Fruit fly (Drosophila melanogaster) whole organism, embryonic: ENCODE data around the gene CG42814.

Source experiments
- ATbp ChIP-seq: fragments of 200-800 bp; sonication (Bioruptor generic); optimal IDR thresholded peaks from 2 replicates; lab custom pipeline; 2017; ENCODE audit warnings: missing biosample characterization, mild to moderate bottlenecking, missing genetic modification characterization, missing genetic modification reagents
- Antp ChIP-seq: fragments of 200-800 bp; sonication (Bioruptor generic); optimal IDR thresholded peaks from 3 replicates; lab custom pipeline; 2016; ENCODE audit warnings: missing biosample characterization, missing genetic modification characterization
- Atf-2 ChIP-seq: fragments of 200-800 bp; sonication (Bioruptor generic); optimal IDR thresholded peaks from 2 replicates; lab custom pipeline; 2016; ENCODE audit warnings: missing biosample characterization, missing genetic modification characterization
- Atf6 ChIP-seq: fragments of 200-800 bp; sonication (Bioruptor generic); IDR thresholded peaks from 2 replicates; pipeline ENCODE4 v1.3.6; 2022; ENCODE audit warnings: missing biosample characterization, missing genetic modification characterization
- Awh ChIP-seq: fragments of 200-800 bp; sonication (Bioruptor generic); IDR thresholded peaks from 2 replicates; pipeline ENCODE4, ENCODE4 v1.3.6; 2022; ENCODE audit warnings: missing biosample characterization, missing genetic modification characterization
- Bdp1 ChIP-seq: fragments of 200-800 bp; sonication (Bioruptor generic); optimal IDR thresholded peaks from 3 replicates; lab custom pipeline; 2016; ENCODE audit warnings: missing biosample characterization, missing genetic modification characterization
- BtbVII ChIP-seq: fragments of 200-800 bp; sonication (Bioruptor generic); optimal IDR thresholded peaks from 3 replicates; lab custom pipeline; 2017; ENCODE audit warnings: missing biosample characterization, mild to moderate bottlenecking, missing genetic modification characterization
- CG10321 ChIP-seq: fragments of 200-800 bp; sonication (Bioruptor generic); IDR thresholded peaks from 2 replicates; pipeline ENCODE4 v1.3.6; 2022; ENCODE audit warnings: missing biosample characterization, missing genetic modification characterization
- CG13424 ChIP-seq: fragments of 200-800 bp; sonication (Bioruptor generic); optimal IDR thresholded peaks from 2 replicates; lab custom pipeline; 2019; ENCODE audit warnings: missing biosample characterization, mild to moderate bottlenecking, missing genetic modification characterization, moderate library complexity
- CG14441 ChIP-seq: fragments of 200-800 bp; sonication (Bioruptor generic); IDR thresholded peaks from 2 replicates; pipeline ENCODE4 v1.3.6; 2022; ENCODE audit warnings: missing biosample characterization, missing genetic modification characterization
- CG17568 ChIP-seq: fragments of 200-800 bp; sonication (Bioruptor generic); optimal IDR thresholded peaks from 2 replicates; lab custom pipeline; 2018; ENCODE audit warnings: missing biosample characterization, mild to moderate bottlenecking, missing genetic modification characterization, moderate library complexity
- CG17802 ChIP-seq: fragments of 200-800 bp; sonication (Bioruptor generic); optimal IDR thresholded peaks from 2 replicates; lab custom pipeline; 2018; ENCODE audit warnings: missing biosample characterization, mild to moderate bottlenecking, missing genetic modification characterization, moderate library complexity
- CG17829 ChIP-seq: fragments of 200-800 bp; optimal IDR thresholded peaks from 2 replicates; lab custom pipeline; 2019; ENCODE audit warnings: missing biosample characterization, mild to moderate bottlenecking, missing genetic modification characterization, moderate library complexity
- CG1792 ChIP-seq: fragments of 200-800 bp; sonication (Bioruptor generic); optimal IDR thresholded peaks from 2 replicates; lab custom pipeline; 2016; ENCODE audit warnings: missing biosample characterization, missing genetic modification characterization
- CG4282 ChIP-seq: fragments of 200-800 bp; sonication (Bioruptor generic); optimal IDR thresholded peaks from 2 replicates; lab custom pipeline; 2016; ENCODE audit warnings: missing biosample characterization, missing genetic modification characterization
- CG5180 ChIP-seq: fragments of 200-800 bp; sonication (Bioruptor generic); optimal IDR thresholded peaks from 3 replicates; lab custom pipeline; 2017; ENCODE audit warnings: missing biosample characterization, missing genetic modification characterization, mild to moderate bottlenecking, moderate library complexity, missing genetic modification reagents
- CG6654 ChIP-seq: fragments of 200-800 bp; sonication (Bioruptor generic); optimal IDR thresholded peaks from 2 replicates; lab custom pipeline; 2017; ENCODE audit warnings: missing biosample characterization, mild to moderate bottlenecking, missing genetic modification characterization
- CG6765 ChIP-seq: fragments of 200-800 bp; sonication (Bioruptor generic); optimal IDR thresholded peaks from 3 replicates; lab custom pipeline; 2017; ENCODE audit warnings: missing biosample characterization, mild to moderate bottlenecking, missing genetic modification characterization
- CG7928 ChIP-seq: fragments of 200-800 bp; sonication (Bioruptor generic); optimal IDR thresholded peaks from 2 replicates; lab custom pipeline; 2017; ENCODE audit warnings: missing biosample characterization, mild to moderate bottlenecking, missing genetic modification characterization
- CG7963 ChIP-seq: fragments of 200-800 bp; sonication (Bioruptor generic); IDR thresholded peaks from 3 replicates; pipeline ENCODE4 v1.3.6; 2022; ENCODE audit warnings: missing biosample characterization, missing genetic modification characterization; ENCODE audit not compliant: partially characterized antibody
- CG8359 ChIP-seq: fragments of 200-800 bp; sonication (Bioruptor generic); optimal IDR thresholded peaks from 2 replicates; lab custom pipeline; 2017; ENCODE audit warnings: missing biosample characterization, mild to moderate bottlenecking, missing genetic modification characterization, borderline replicate concordance
- CG8478 ChIP-seq: fragments of >200 bp; optimal IDR thresholded peaks from 2 replicates; lab custom pipeline; 2018
- CHES-1-like ChIP-seq: fragments of 200-800 bp; sonication (Bioruptor generic); optimal IDR thresholded peaks from 2 replicates; lab custom pipeline; 2016; ENCODE audit warnings: missing biosample characterization, missing genetic modification characterization
- CrebB ChIP-seq: fragments of 200-800 bp; sonication (Bioruptor generic); optimal IDR thresholded peaks from 3 replicates; lab custom pipeline; 2018; ENCODE audit warnings: missing biosample characterization, mild to moderate bottlenecking, missing genetic modification characterization
- Eip74EF ChIP-seq, 2 experiments: fragments of 200-800 bp in 1 of 2; fragments of >200 bp in 1 of 2; sonication (Bioruptor generic) in 1 of 2; optimal IDR thresholded peaks; 2 replicates each; lab custom pipeline; 2017 to 2019; ENCODE audit warnings: missing biosample characterization in 2 of 2, missing genetic modification characterization in 2 of 2, mild to moderate bottlenecking in 1 of 2, moderate library complexity in 1 of 2
- HLH3B ChIP-seq: fragments of 200-800 bp; sonication (Bioruptor generic); IDR thresholded peaks from 2 replicates; pipeline ENCODE4 v1.3.6; 2022; ENCODE audit warnings: missing biosample characterization, missing genetic modification characterization
- Hr39 ChIP-seq: fragments of >200 bp; optimal IDR thresholded peaks from 2 replicates; lab custom pipeline; 2017
- Hr51 ChIP-seq, 2 experiments: fragments of 200-800 bp; sonication (Bioruptor generic); optimal IDR thresholded peaks; 2 replicates in 1 of 2; 3 replicates in 1 of 2; lab custom pipeline; 2016 to 2018; ENCODE audit warnings: missing biosample characterization in 2 of 2, missing genetic modification characterization in 2 of 2, mild to moderate bottlenecking in 1 of 2, moderate library complexity in 1 of 2
- Hsf ChIP-seq: fragments of 200-800 bp; sonication (Bioruptor generic); optimal IDR thresholded peaks from 3 replicates; lab custom pipeline; 2016; ENCODE audit warnings: missing biosample characterization, missing genetic modification characterization
- Mrtf ChIP-seq: fragments of 200-800 bp; sonication (Bioruptor generic); IDR thresholded peaks from 3 replicates; pipeline ENCODE4 v1.3.6; 2022; ENCODE audit warnings: missing biosample characterization, missing genetic modification characterization
- Optix ChIP-seq: fragments of 200-800 bp; sonication (Bioruptor generic); IDR thresholded peaks from 3 replicates; pipeline ENCODE4 v1.3.6; 2022; ENCODE audit warnings: missing biosample characterization, missing genetic modification characterization
- Pdp1 ChIP-seq, 2 experiments: fragments of 200-800 bp; sonication (Bioruptor generic); optimal IDR thresholded peaks; 3 replicates each; lab custom pipeline; 2016; ENCODE audit warnings: missing biosample characterization in 2 of 2, missing genetic modification characterization in 2 of 2, mild to moderate bottlenecking in 1 of 2, moderate library complexity in 1 of 2
- Sry-β ChIP-seq: fragments of 200-800 bp; sonication (Bioruptor generic); optimal IDR thresholded peaks from 2 replicates; lab custom pipeline; 2018; ENCODE audit warnings: missing biosample characterization, mild to moderate bottlenecking, missing genetic modification characterization, moderate library complexity
- Stat92E ChIP-seq, 3 experiments: fragments of >200 bp in 2 of 3; fragments of 200-800 bp in 1 of 3; sonication (Bioruptor generic) in 1 of 3; optimal IDR thresholded peaks; 2 replicates each; lab custom pipeline; 2017 to 2019; ENCODE audit warnings: missing biosample characterization in 3 of 3, missing genetic modification characterization in 3 of 3, mild to moderate bottlenecking in 1 of 3, moderate library complexity in 1 of 3
- Tbp ChIP-seq: fragments of >200 bp; optimal IDR thresholded peaks from 2 replicates; lab custom pipeline; 2018; ENCODE audit warnings: missing biosample characterization, missing genetic modification characterization
- Xrp1 ChIP-seq: fragments of 200-800 bp; sonication (Bioruptor generic); IDR thresholded peaks from 2 replicates; pipeline ENCODE4 v1.3.6; 2022; ENCODE audit warnings: missing biosample characterization, missing genetic modification characterization
- crol ChIP-seq: fragments of 200-800 bp; sonication (Bioruptor generic); IDR thresholded peaks from 2 replicates; pipeline ENCODE4 v1.3.6; 2022; ENCODE audit warnings: missing biosample characterization, missing genetic modification characterization
- danr ChIP-seq: fragments of 200-800 bp; sonication (Bioruptor generic); IDR thresholded peaks from 2 replicates; pipeline ENCODE4 v1.3.6; 2022; ENCODE audit warnings: missing biosample characterization, missing genetic modification characterization
- eyg ChIP-seq: fragments of 200-800 bp; sonication (Bioruptor generic); optimal IDR thresholded peaks from 3 replicates; lab custom pipeline; 2016; ENCODE audit warnings: missing biosample characterization, missing genetic modification characterization
- fd64A ChIP-seq: fragments of 200-800 bp; sonication (Bioruptor generic); optimal IDR thresholded peaks from 3 replicates; lab custom pipeline; 2018; ENCODE audit warnings: missing biosample characterization, mild to moderate bottlenecking, missing genetic modification characterization
- gsb ChIP-seq: fragments of 200-800 bp; sonication (Bioruptor generic); IDR thresholded peaks from 2 replicates; pipeline ENCODE4 v1.3.6; 2022; ENCODE audit warnings: missing biosample characterization, missing genetic modification characterization
- hb ChIP-seq: fragments of 200-800 bp; sonication (Bioruptor generic); IDR thresholded peaks from 3 replicates; pipeline ENCODE4 v1.3.6; 2022; ENCODE audit warnings: missing biosample characterization, missing genetic modification characterization; ENCODE audit not compliant: partially characterized antibody
- lbe ChIP-seq: fragments of 200-800 bp; sonication (Bioruptor generic); optimal IDR thresholded peaks from 2 replicates; lab custom pipeline; 2016; ENCODE audit warnings: missing biosample characterization, mild to moderate bottlenecking, missing genetic modification characterization
- nom ChIP-seq: fragments of 200-800 bp; sonication (Bioruptor generic); optimal IDR thresholded peaks from 2 replicates; lab custom pipeline; 2017; ENCODE audit warnings: missing biosample characterization, missing genetic modification characterization, mild to moderate bottlenecking, moderate library complexity, missing genetic modification reagents
- otp ChIP-seq: fragments of 200-800 bp; sonication (Bioruptor generic); IDR thresholded peaks from 3 replicates; pipeline ENCODE4, ENCODE4 v1.3.6; 2022; ENCODE audit warnings: missing biosample characterization, missing genetic modification characterization
- peb ChIP-seq: fragments of 200-800 bp; sonication (Bioruptor generic); IDR thresholded peaks from 2 replicates; pipeline ENCODE4 v1.3.6; 2022; ENCODE audit warnings: missing biosample characterization, missing genetic modification characterization
- sim ChIP-seq: fragments of 200-800 bp; sonication (Bioruptor generic); IDR thresholded peaks from 2 replicates; pipeline ENCODE4 v1.3.6; 2022; ENCODE audit warnings: missing biosample characterization, missing genetic modification characterization
- sima ChIP-seq: fragments of 200-800 bp; sonication (Bioruptor generic); optimal IDR thresholded peaks from 2 replicates; lab custom pipeline; 2016; ENCODE audit warnings: missing biosample characterization, missing genetic modification characterization
- sisA ChIP-seq: fragments of 200-800 bp; sonication (Bioruptor generic); IDR thresholded peaks from 2 replicates; pipeline ENCODE4 v1.3.6; 2022; ENCODE audit warnings: missing biosample characterization, missing genetic modification characterization

The CG42814 gene

dm6 chr3R:27273118-27274062 lies 44.1 kb upstream of the CG42814 start, which contains the start of gene CG5934 (continued):
- TF ChIP-seq Hsf (peak; percentile 29), Sry-β (GFP tag; lab: Kevin White, UChicago) (no peak), ATbp (GFP tag; lab: Kevin White, UChicago) (no peak), Atf-2 (GFP tag; lab: Kevin White, UChicago) (peak; percentile 40), sisA (GFP tag; lab: Robert Waterston, UW) (no peak), CG5180 (GFP tag; lab: Kevin White, UChicago) (no peak), CG10321 (GFP tag; lab: Robert Waterston, UW) (no peak), fd64A (GFP tag; lab: Kevin White, UChicago) (no peak), CG8478 (lab: Kevin White, UChicago) (no peak), otp (no peak), hb (GFP tag; lab: Robert Waterston, UW) (no peak), CG17568 (no peak), Xrp1 (GFP tag; lab: Robert Waterston, UW) (no peak), Hr51 (GFP tag; optimal IDR thresholded peaks at IDR 0.05; lab: Kevin White, UChicago) (peak; percentile 5 to 35), Atf6 (GFP tag; lab: Robert Waterston, UW) (no peak), CG6765 (GFP tag; lab: Kevin White, UChicago) (no peak), Tbp (GFP tag; lab: Kevin White, UChicago) (no peak), sima (no peak), BtbVII (GFP tag; lab: Kevin White, UChicago) (no peak), eyg (GFP tag; lab: Kevin White, UChicago) (no peak), CHES-1-like (GFP tag; lab: Kevin White, UChicago) (peak; percentile 40), danr (GFP tag; lab: Robert Waterston, UW) (no peak), CG1792 (GFP tag; lab: Kevin White, UChicago) (no peak), CG7928 (GFP tag; lab: Kevin White, UChicago) (no peak), crol (GFP tag; lab: Robert Waterston, UW) (no peak), Stat92E (GFP tag; optimal IDR thresholded peaks at IDR 0.05; lab: Kevin White, UChicago) (no peak), CG17802 (tag; lab: Kevin White, UChicago) (peak; percentile 3), CrebB (tag; lab: Kevin White, UChicago) (no peak), CG13424 (no peak), CG8359 (no peak), Bdp1 (GFP tag; lab: Kevin White, UChicago) (no peak), Optix (GFP tag; lab: Robert Waterston, UW) (no peak), CG6654 (GFP tag; lab: Kevin White, UChicago) (no peak), Eip74EF (GFP tag; optimal IDR thresholded peaks at IDR 0.05; lab: Kevin White, UChicago) (peak in 1 of 2 experiments; percentile 12), Hr39 (lab: Kevin White, UChicago) (no peak), Mrtf (GFP tag; lab: Robert Waterston, UW) (no peak), CG4282 (GFP tag; lab: Kevin White, UChicago) (peak; percentile 25), Awh (GFP tag; lab: Robert Waterston, UW) (no peak), gsb (GFP tag; lab: Robert Waterston, UW) (no peak), nom (peak; percentile 51), CG7963 (GFP tag; lab: Robert Waterston, UW) (no peak), lbe (GFP tag; lab: Kevin White, UChicago) (no peak), peb (GFP tag; lab: Robert Waterston, UW) (no peak), CG17829 (no peak), sim (GFP tag; lab: Robert Waterston, UW) (no peak), Antp (GFP tag; lab: Kevin White, UChicago) (peak; percentile 61), CG14441 (GFP tag; lab: Robert Waterston, UW) (no peak; the same call in 1 of the 2 replicates), Pdp1 (GFP tag; optimal IDR thresholded peaks at IDR 0.05; lab: Kevin White, UChicago) (peak in 1 of 2 experiments; percentile 63), HLH3B (GFP tag; lab: Robert Waterston, UW) (no peak)
